Worm (Caenorhabditis elegans) whole organism, L4 larva: ENCODE data around the gene rpia-1.
A peak's percentile ranks its signal among the peaks of the same experiment; 100 is the strongest.

Experiments
- F10B5.3 ChIP-seq: sonication (generic microtip); optimal IDR thresholded peaks from 2 replicates; lab custom pipeline; 2016; ENCODE audit warnings: mild to moderate bottlenecking, missing genetic modification characterization, missing compliant biosample characterization
- F26F4.8 ChIP-seq: fragments of 200-800 bp; sonication (Bioruptor generic); conservative IDR thresholded peaks from 2 replicates; pipeline ENCODE4 v1.3.6; 2022; ENCODE audit warnings: missing genetic modification characterization, missing compliant biosample characterization
- T20F7.1 ChIP-seq: fragments of 200-800 bp; sonication (Bioruptor generic); optimal IDR thresholded peaks from 2 replicates; lab custom pipeline; 2018; ENCODE audit warnings: mild to moderate bottlenecking, missing genetic modification characterization, missing compliant biosample characterization
- Y48G9A.11 ChIP-seq: fragments of 200-800 bp; sonication (Bioruptor generic); IDR thresholded peaks from 2 replicates; pipeline ENCODE4 v1.3.6; 2022; ENCODE audit warnings: missing genetic modification reagents, missing genetic modification characterization, missing compliant biosample characterization
- Y75B8A.6 ChIP-seq: fragments of 200-800 bp; sonication (Bioruptor generic); IDR thresholded peaks from 2 replicates; pipeline ENCODE4 v1.3.6; 2022; ENCODE audit warnings: missing genetic modification reagents, missing genetic modification characterization, missing compliant biosample characterization
- ZK337.2 ChIP-seq: fragments of 200-800 bp; sonication (Bioruptor generic); IDR thresholded peaks from 2 replicates; pipeline ENCODE4 v1.3.6; 2022; ENCODE audit warnings: missing genetic modification reagents, missing genetic modification characterization, missing compliant biosample characterization
- ZK546.5 ChIP-seq, 2 experiments: sonication (generic microtip); optimal IDR thresholded peaks; 2 replicates each; lab custom pipeline; 2017; ENCODE audit warnings: missing biosample characterization in 2 of 2, missing genetic modification characterization in 2 of 2
- aha-1 ChIP-seq: fragments of 150-350 bp; peaks from one replicate; lab custom pipeline; 2014; ENCODE audit warnings: missing biosample characterization, missing genetic modification characterization
- ama-1 ChIP-seq: fragments of 150-350 bp; optimal IDR thresholded peaks from 2 replicates; lab custom pipeline; 2014; ENCODE audit warnings: inconsistent platforms, mixed read lengths
- ceh-20 ChIP-seq: fragments of 200-800 bp; sonication (Bioruptor generic); IDR thresholded peaks from 2 replicates; pipeline ENCODE4 v1.3.6; 2022; ENCODE audit warnings: missing genetic modification reagents, missing genetic modification characterization, missing compliant biosample characterization
- ceh-32 ChIP-seq: sonication (generic microtip); optimal IDR thresholded peaks from 2 replicates; lab custom pipeline; 2016; ENCODE audit warnings: mild to moderate bottlenecking, missing genetic modification characterization, missing compliant biosample characterization; ENCODE audit not compliant: poor library complexity
- ces-1 ChIP-seq: fragments of 150-350 bp; sonication (generic microtip); optimal IDR thresholded peaks from 4 replicates; lab custom pipeline; 2014; ENCODE audit warnings: missing biosample characterization, missing genetic modification reagents, missing genetic modification characterization
- daf-12 ChIP-seq: fragments of 150-350 bp; optimal IDR thresholded peaks from 2 replicates; lab custom pipeline; 2014; ENCODE audit warnings: missing biosample characterization, missing genetic modification reagents, missing genetic modification characterization
- daf-16 ChIP-seq, 3 experiments: sonication (generic microtip); optimal IDR thresholded peaks; 2 replicates each; lab custom pipeline; 2016 to 2017; ENCODE audit warnings: missing genetic modification characterization in 3 of 3, missing genetic modification reagents in 3 of 3, mild to moderate bottlenecking in 2 of 3, missing compliant biosample characterization in 2 of 3, missing biosample characterization in 1 of 3, moderate library complexity in 1 of 3
- dmd-6 ChIP-seq: fragments of 200-800 bp; sonication (Bioruptor generic); IDR thresholded peaks from 2 replicates; pipeline ENCODE4 v1.3.6; 2022; ENCODE audit warnings: missing genetic modification reagents, missing genetic modification characterization, missing compliant biosample characterization
- dpl-1 ChIP-seq: fragments of 150-350 bp; optimal IDR thresholded peaks from 2 replicates; lab custom pipeline; 2014; ENCODE audit warnings: missing biosample characterization, missing genetic modification reagents, missing genetic modification characterization
- dve-1 ChIP-seq: sonication (generic microtip); optimal IDR thresholded peaks from 2 replicates; lab custom pipeline; 2017; ENCODE audit warnings: antibody characterized with exemption, mild to moderate bottlenecking, missing genetic modification characterization, missing compliant biosample characterization; ENCODE audit not compliant: insufficient read depth
- gei-8 ChIP-seq: fragments of 200-800 bp; sonication (Bioruptor generic); optimal IDR thresholded peaks from 2 replicates; lab custom pipeline; 2018; ENCODE audit warnings: mild to moderate bottlenecking, missing genetic modification characterization, missing compliant biosample characterization
- hlh-11 ChIP-seq: fragments of 200-800 bp; sonication (Bioruptor generic); optimal IDR thresholded peaks from 2 replicates; lab custom pipeline; 2018; ENCODE audit warnings: mild to moderate bottlenecking, missing genetic modification characterization, missing compliant biosample characterization
- hmg-1.1 ChIP-seq: fragments of 200-800 bp; sonication (Bioruptor generic); IDR thresholded peaks from 2 replicates; pipeline ENCODE4 v1.3.6; 2022; ENCODE audit warnings: missing genetic modification reagents, missing genetic modification characterization, missing compliant biosample characterization
- lim-7 ChIP-seq: fragments of 200-800 bp; sonication (Bioruptor generic); IDR thresholded peaks from 2 replicates; pipeline ENCODE4 v1.3.6; 2022; ENCODE audit warnings: missing genetic modification characterization, missing compliant biosample characterization
- lin-13 ChIP-seq: fragments of 150-350 bp; optimal IDR thresholded peaks from 2 replicates; lab custom pipeline; 2014; ENCODE audit warnings: missing biosample characterization, missing genetic modification reagents, missing genetic modification characterization
- lin-29 ChIP-seq: fragments of 200-800 bp; sonication (Bioruptor generic); IDR thresholded peaks from 2 replicates; pipeline ENCODE4 v1.3.6; 2022; ENCODE audit warnings: missing genetic modification reagents, missing genetic modification characterization, missing compliant biosample characterization
- lir-3 ChIP-seq: sonication (generic microtip); optimal IDR thresholded peaks from 2 replicates; lab custom pipeline; 2016; ENCODE audit warnings: mild to moderate bottlenecking, missing genetic modification characterization, missing compliant biosample characterization
- lsy-2 ChIP-seq, 2 experiments: fragments of 150-350 bp in 1 of 2; sonication (generic microtip) in 1 of 2; optimal IDR thresholded peaks; 2 replicates each; lab custom pipeline; 2014 to 2017; ENCODE audit warnings: missing biosample characterization in 2 of 2, missing genetic modification characterization in 2 of 2
- madf-9 ChIP-seq: fragments of 200-800 bp; sonication (Bioruptor generic); conservative IDR thresholded peaks from 2 replicates; pipeline ENCODE4 v1.3.6; 2022; ENCODE audit warnings: missing genetic modification reagents, missing genetic modification characterization, missing compliant biosample characterization
- mdt-29 ChIP-seq: fragments of 200-800 bp; sonication (Bioruptor generic); IDR thresholded peaks from 2 replicates; pipeline ENCODE4 v1.3.6; 2022; ENCODE audit warnings: missing genetic modification reagents, missing genetic modification characterization, missing compliant biosample characterization
- mes-2 ChIP-seq: sonication (generic microtip); optimal IDR thresholded peaks from 2 replicates; lab custom pipeline; 2016; ENCODE audit warnings: missing genotype, mild to moderate bottlenecking, missing genetic modification characterization, missing compliant biosample characterization; ENCODE audit not compliant: poor library complexity, severe bottlenecking
- mxl-2 ChIP-seq: fragments of 200-800 bp; sonication (Bioruptor generic); conservative IDR thresholded peaks from 2 replicates; pipeline ENCODE4 v1.3.6; 2022; ENCODE audit warnings: missing genetic modification reagents, missing genetic modification characterization, missing compliant biosample characterization
- mxl-3 ChIP-seq: fragments of 200-800 bp; sonication (Bioruptor generic); optimal IDR thresholded peaks from 2 replicates; lab custom pipeline; 2018; ENCODE audit warnings: mild to moderate bottlenecking, missing genetic modification characterization, missing compliant biosample characterization
- nhr-10 ChIP-seq: fragments of 150-350 bp; optimal IDR thresholded peaks from 2 replicates; lab custom pipeline; 2014; ENCODE audit warnings: missing biosample characterization, missing genetic modification characterization
- nhr-111 ChIP-seq: fragments of 200-800 bp; sonication (Bioruptor generic); optimal IDR thresholded peaks from 2 replicates; lab custom pipeline; 2018; ENCODE audit warnings: mild to moderate bottlenecking, missing genetic modification characterization, missing compliant biosample characterization
- nhr-237 ChIP-seq: sonication (generic microtip); optimal IDR thresholded peaks from 2 replicates; lab custom pipeline; 2017; ENCODE audit warnings: missing biosample characterization, missing genetic modification characterization
- nhr-25 ChIP-seq: sonication (generic microtip); optimal IDR thresholded peaks from 2 replicates; lab custom pipeline; 2017; ENCODE audit warnings: missing genetic modification characterization, mild to moderate bottlenecking, missing compliant biosample characterization, antibody characterized with exemption, moderate library complexity, borderline replicate concordance; ENCODE audit not compliant: insufficient read depth
- nhr-6 ChIP-seq: fragments of 150-350 bp; optimal IDR thresholded peaks from 2 replicates; lab custom pipeline; 2014; ENCODE audit warnings: missing biosample characterization, missing genetic modification characterization
- php-3 ChIP-seq: fragments of 200-800 bp; sonication (Bioruptor generic); IDR thresholded peaks from 2 replicates; pipeline ENCODE4 v1.3.6; 2022; ENCODE audit warnings: missing genetic modification reagents, missing genetic modification characterization, missing compliant biosample characterization
- set-16 ChIP-seq: fragments of 200-800 bp; sonication (Bioruptor generic); IDR thresholded peaks from 2 replicates; pipeline ENCODE4 v1.3.6; 2022; ENCODE audit warnings: missing genetic modification reagents, missing genetic modification characterization, missing compliant biosample characterization
- snpc-1.2 ChIP-seq: fragments of 200-800 bp; sonication (Bioruptor generic); IDR thresholded peaks from 2 replicates; pipeline ENCODE4 v1.3.6; 2022; ENCODE audit warnings: missing genetic modification reagents, missing genetic modification characterization, missing compliant biosample characterization
- tag-97 ChIP-seq: fragments of 200-800 bp; sonication (Bioruptor generic); IDR thresholded peaks from 2 replicates; pipeline ENCODE4 v1.3.6; 2022; ENCODE audit warnings: missing genetic modification characterization, missing compliant biosample characterization
- unc-62 ChIP-seq, 3 experiments: fragments of 150-350 bp in 1 of 3; sonication (generic microtip); optimal IDR thresholded peaks in 2 of 3; peaks in 1 of 3; 1 replicate in 1 of 3; 2 replicates in 2 of 3; lab custom pipeline; 2014 to 2017; ENCODE audit warnings: missing biosample characterization in 3 of 3, missing genetic modification characterization in 3 of 3, missing genetic modification reagents in 3 of 3, missing genotype in 1 of 3
- zag-1 ChIP-seq: fragments of 150-350 bp; optimal IDR thresholded peaks from 2 replicates; lab custom pipeline; 2014; ENCODE audit warnings: missing biosample characterization, missing genetic modification characterization
- zfp-3 ChIP-seq: fragments of 200-800 bp; sonication (Bioruptor generic); conservative IDR thresholded peaks from 2 replicates; pipeline ENCODE4 v1.3.6; 2022; ENCODE audit warnings: missing genetic modification reagents, missing genetic modification characterization, missing compliant biosample characterization
- zip-2 ChIP-seq: fragments of 150-350 bp; optimal IDR thresholded peaks from 2 replicates; lab custom pipeline; 2014; ENCODE audit warnings: missing biosample characterization, missing genetic modification characterization
- ztf-11 ChIP-seq: fragments of 150-350 bp; optimal IDR thresholded peaks from 2 replicates; lab custom pipeline; 2014; ENCODE audit warnings: missing biosample characterization, missing genetic modification characterization

Gene rpia-1

DNA sequence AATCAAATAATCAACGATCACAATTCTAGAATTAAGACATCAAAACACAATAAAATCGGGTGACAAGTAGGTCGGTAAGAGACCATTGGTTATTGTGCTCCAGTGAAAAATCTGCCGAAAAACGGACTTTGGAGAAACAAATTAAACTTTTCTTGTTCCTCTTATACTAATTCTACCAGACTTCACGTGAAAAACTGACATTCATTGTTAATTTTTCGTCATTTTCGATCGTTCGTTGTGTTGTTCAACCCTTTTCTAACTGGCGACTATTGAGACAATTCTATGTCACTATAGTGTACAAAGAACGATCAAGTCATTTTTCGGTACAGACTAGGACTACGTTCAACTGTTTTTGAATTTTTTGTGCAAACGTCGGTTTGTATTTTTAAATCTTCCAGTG is 2.5 kb upstream of the rpia-1 start (continued):
- no peak for TF ChIP-seq mxl-3
- no peak for TF ChIP-seq unc-62 (GFP tag; optimal IDR thresholded peaks at IDR 0.05 in 1 of 2; lab: Kevin White, UChicago)
- no peak for TF ChIP-seq unc-62 (tag; optimal IDR thresholded peaks at IDR 0.05; lab: Kevin White, UChicago)
- no peak for TF ChIP-seq nhr-111
- no peak for TF ChIP-seq ztf-11 (tag; lab: Kevin White, UChicago)
- no peak for TF ChIP-seq php-3 (GFP tag; lab: Robert Waterston, UW)
- TF ChIP-seq ama-1 (lab: Kevin White, UChicago): peak; percentile 59
- TF ChIP-seq dve-1: peak; percentile 64

DNA sequence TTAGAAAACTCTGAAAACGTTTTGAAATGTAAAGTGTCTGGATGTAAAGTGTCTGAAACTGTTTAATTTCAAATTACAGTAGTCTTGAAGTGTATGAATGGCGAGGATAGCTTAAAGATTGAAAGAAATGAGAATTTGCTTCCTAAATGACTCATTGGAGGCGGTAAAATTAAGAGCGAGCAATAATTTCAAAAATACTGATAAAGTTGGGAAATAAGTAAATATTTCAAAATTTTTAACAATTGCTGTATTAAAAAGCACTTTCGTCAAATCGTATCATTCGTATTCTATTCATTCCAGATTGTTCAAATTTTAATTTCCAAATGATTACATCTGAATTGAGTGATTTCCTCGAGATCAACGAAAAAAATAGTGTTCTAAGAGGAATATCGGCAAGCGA is 1.4 kb downstream of the rpia-1 start, which contains the start of gene B0280.2:
TSS of gene B0280.2 (plus strand) at position 301 of the 400 bp plus-strand sequence.
- no peak for TF ChIP-seq hmg-1.1 (GFP tag; lab: Robert Waterston, UW)
- no peak for TF ChIP-seq lsy-2 (tag; optimal IDR thresholded peaks at IDR 0.05; lab: Kevin White, UChicago)
- no peak for TF ChIP-seq zfp-3
- no peak for TF ChIP-seq set-16 (GFP tag; lab: Robert Waterston, UW)
- no peak for TF ChIP-seq aha-1
- no peak for TF ChIP-seq snpc-1.2
- TF ChIP-seq Y48G9A.11 (GFP tag; lab: Robert Waterston, UW): no peak
- no peak for TF ChIP-seq mdt-29 (GFP tag; lab: Robert Waterston, UW)
- TF ChIP-seq F26F4.8 (GFP tag; lab: Robert Waterston, UW): no peak
- TF ChIP-seq gei-8 (GFP tag; lab: Kevin White, UChicago): no peak
- no peak for TF ChIP-seq ceh-20 (GFP tag; lab: Robert Waterston, UW)
- TF ChIP-seq hlh-11 (tag; lab: Kevin White, UChicago): no peak
- no peak for TF ChIP-seq nhr-25 (tag; lab: Kevin White, UChicago)
- no peak for TF ChIP-seq zag-1 (tag; lab: Kevin White, UChicago)
- no peak for TF ChIP-seq F10B5.3 (tag; lab: Kevin White, UChicago)
- no peak for TF ChIP-seq nhr-6 (tag; lab: Kevin White, UChicago)
- no peak for TF ChIP-seq tag-97 (GFP tag; lab: Robert Waterston, UW)
- no peak for TF ChIP-seq ceh-32 (tag; lab: Kevin White, UChicago)

DNA sequence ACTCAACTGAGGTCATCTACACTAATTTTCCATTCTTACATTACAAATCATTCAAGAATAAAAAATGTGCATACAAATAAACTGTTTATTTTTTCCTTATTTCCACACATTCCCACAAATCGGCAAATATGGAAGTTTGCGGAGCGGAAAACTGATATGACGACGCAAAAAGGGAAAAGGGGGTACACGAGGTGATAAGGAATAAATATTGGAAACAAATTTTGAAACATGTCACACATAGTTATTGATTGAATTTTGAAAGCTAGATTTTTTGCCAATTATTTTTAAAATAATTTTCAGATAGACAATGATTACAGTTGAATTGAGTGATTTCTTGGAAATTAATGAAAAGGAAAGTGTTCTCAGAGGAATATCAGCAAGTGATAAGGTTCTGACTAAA is 5.7 kb downstream of the rpia-1 start, which contains the start of gene viro-2:
TSS of gene viro-2 (plus strand) at position 301 of the 400 bp plus-strand sequence.
- TF ChIP-seq dmd-6 (GFP tag; lab: Robert Waterston, UW): peak; percentile 50

DNA sequence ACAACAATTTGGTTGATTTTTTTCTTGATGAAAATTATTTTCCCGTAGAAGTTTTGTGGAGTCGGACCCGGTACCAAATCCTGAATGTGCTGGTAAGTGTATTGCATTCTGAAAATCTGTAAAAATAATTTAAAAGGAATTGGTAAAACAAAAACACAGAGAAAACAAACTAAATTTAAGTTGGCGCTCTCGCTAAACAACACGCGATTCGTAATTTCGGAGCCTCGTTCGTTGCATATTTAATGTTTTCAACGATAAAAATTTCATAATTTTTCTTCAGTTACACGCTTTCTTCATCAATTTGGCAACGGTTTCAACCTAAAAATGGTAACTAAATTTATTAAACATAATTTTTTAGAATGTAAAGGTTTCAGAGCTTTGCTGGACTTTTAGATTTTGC is 10.6 kb downstream of the rpia-1 start, which contains the start of the genes pot-1 and ggtb-1:
TSS of gene pot-1 (minus strand) at position 120 of the 400 bp plus-strand sequence.
TSS of gene ggtb-1 (plus strand) at position 208 of the 400 bp plus-strand sequence.
- TF ChIP-seq lir-3 (tag; lab: Kevin White, UChicago) (no peak), lsy-2 (tag; optimal IDR thresholded peaks at IDR 0.05; lab: Kevin White, UChicago) (peak in 1 of 2 experiments; percentile 37), daf-16 (GFP tag; optimal IDR thresholded peaks at IDR 0.05; lab: Kevin White, UChicago) (no peak), daf-16 (tag; optimal IDR thresholded peaks at IDR 0.05; lab: Kevin White, UChicago) (peak; percentile 29), Y48G9A.11 (GFP tag; lab: Robert Waterston, UW) (peak; percentile 81), lim-7 (GFP tag; lab: Robert Waterston, UW) (no peak), zfp-3 (no peak), ZK337.2 (GFP tag; lab: Robert Waterston, UW) (no peak), daf-12 (tag; lab: Kevin White, UChicago) (no peak), nhr-237 (no peak), ces-1 (no peak), zip-2 (no peak), mes-2 (tag; lab: Kevin White, UChicago) (peak; percentile 46), ztf-11 (tag; lab: Kevin White, UChicago) (no peak), lin-13 (GFP tag; lab: Kevin White, UChicago) (no peak), dmd-6 (GFP tag; lab: Robert Waterston, UW) (no peak), ZK546.5 (tag; optimal IDR thresholded peaks at IDR 0.05; lab: Kevin White, UChicago) (no peak), Y75B8A.6 (GFP tag; lab: Robert Waterston, UW) (no peak), madf-9 (GFP tag; lab: Robert Waterston, UW) (no peak), mxl-2 (GFP tag; lab: Robert Waterston, UW) (no peak), mxl-3 (no peak), ceh-20 (GFP tag; lab: Robert Waterston, UW) (no peak), dpl-1 (GFP tag; lab: Kevin White, UChicago) (peak; percentile 50), T20F7.1 (GFP tag; lab: Kevin White, UChicago) (peak; percentile 92), lin-29 (GFP tag; lab: Robert Waterston, UW) (no peak), nhr-10 (no peak)
